Fruit fly (Drosophila melanogaster): ENCODE results near the gene CG43163.

Gene CG43163

dm6 chr3L:8452986-8453385 lies 54.0 kb downstream of the CG43163 start:
- TF ChIP-seq D1 (tag; optimal IDR thresholded peaks at IDR 0.05), result no peak
- no peak for TF ChIP-seq CG8159 (tag; optimal IDR thresholded peaks at IDR 0.05)
- no peak for TF ChIP-seq Ets98B (GFP tag; IDR thresholded peaks at IDR 0.05)
- TF ChIP-seq gl (tag; optimal IDR thresholded peaks at IDR 0.05), result no peak
- TF ChIP-seq CG15710 (tag; optimal IDR thresholded peaks at IDR 0.05), result no peak
- no peak for TF ChIP-seq CG9948 (tag; optimal IDR thresholded peaks at IDR 0.05)
- TF ChIP-seq EcR (GFP tag; optimal IDR thresholded peaks at IDR 0.05), result no peak
- TF ChIP-seq Snoo (tag; optimal IDR thresholded peaks at IDR 0.05), result no peak
- TF ChIP-seq CG34367 (tag; optimal IDR thresholded peaks at IDR 0.05), result no peak
- no peak for TF ChIP-seq CG8301 (tag; optimal IDR thresholded peaks at IDR 0.05)
- no peak for TF ChIP-seq Pif1A (GFP tag; optimal IDR thresholded peaks at IDR 0.05)
- TF ChIP-seq rn (GFP tag; IDR thresholded peaks at IDR 0.05), result no peak
- no peak for TF ChIP-seq CG4496 (GFP tag; IDR thresholded peaks at IDR 0.05)
- no peak for TF ChIP-seq Pif1B (GFP tag; optimal IDR thresholded peaks at IDR 0.05)
- TF ChIP-seq CG12605 (GFP tag; IDR thresholded peaks at IDR 0.05), result no peak
- no peak for TF ChIP-seq CG13204 (GFP tag; optimal IDR thresholded peaks at IDR 0.05)
- TF ChIP-seq fd96Ca (GFP tag; IDR thresholded peaks at IDR 0.05), result no peak
- TF ChIP-seq CG14655 (GFP tag; optimal IDR thresholded peaks at IDR 0.05), result no peak
- TF ChIP-seq CG10348 (GFP tag; IDR thresholded peaks at IDR 0.05), result no peak
- TF ChIP-seq CG17806 (tag; optimal IDR thresholded peaks at IDR 0.05), result no peak

dm6 chr3L:8451966-8452620 lies 54.9 kb downstream of the CG43163 start:
- no peak for TF ChIP-seq D1 (tag; optimal IDR thresholded peaks at IDR 0.05)
- no peak for TF ChIP-seq CG14655 (GFP tag; optimal IDR thresholded peaks at IDR 0.05)
- TF ChIP-seq CG4496 (GFP tag; IDR thresholded peaks at IDR 0.05), result no peak
- no peak for TF ChIP-seq CG12605 (GFP tag; IDR thresholded peaks at IDR 0.05)
- no peak for TF ChIP-seq Ets98B (GFP tag; IDR thresholded peaks at IDR 0.05)
- no peak for TF ChIP-seq CG8159 (tag; optimal IDR thresholded peaks at IDR 0.05)
- no peak for TF ChIP-seq CG9948 (tag; optimal IDR thresholded peaks at IDR 0.05)
- TF ChIP-seq Snoo (tag; optimal IDR thresholded peaks at IDR 0.05), result no peak
- no peak for TF ChIP-seq fd96Ca (GFP tag; IDR thresholded peaks at IDR 0.05)
- TF ChIP-seq Pif1A (GFP tag; optimal IDR thresholded peaks at IDR 0.05), result no peak
- no peak for TF ChIP-seq gl (tag; optimal IDR thresholded peaks at IDR 0.05)
- no peak for TF ChIP-seq rn (GFP tag; IDR thresholded peaks at IDR 0.05)

- no peak for TF ChIP-seq CG8301 (tag; optimal IDR thresholded peaks at IDR 0.05)
- peak; percentile 79 for TF ChIP-seq CG13204 (GFP tag; optimal IDR thresholded peaks at IDR 0.05)
- TF ChIP-seq CG12605 (GFP tag; IDR thresholded peaks at IDR 0.05), result no peak
- 0 out of 3 replicates have a peak, but pooled peaks have one; percentile 23 for TF ChIP-seq CG4496 (GFP tag; IDR thresholded peaks at IDR 0.05)
These were observed 56.2 kb downstream of the CG43163 start for dm6 chr3L:8450747-8451146.

dm6 chr3L:8449800-8450690 lies 56.9 kb downstream of the CG43163 start, which contains the start of gene Gug:
TSS of gene Gug (plus strand) at chr3L:8449922.
- peak; percentile 97 for TF ChIP-seq fd96Ca (GFP tag; IDR thresholded peaks at IDR 0.05)
- peak; percentile 47; the same call in 1 of the 2 replicates for TF ChIP-seq CG10348 (GFP tag; IDR thresholded peaks at IDR 0.05)
- peak; percentile 99 for TF ChIP-seq CG13204 (GFP tag; optimal IDR thresholded peaks at IDR 0.05)
- peak; percentile 87 for TF ChIP-seq Snoo (tag; optimal IDR thresholded peaks at IDR 0.05)
- peak; percentile 58 for TF ChIP-seq EcR (GFP tag; optimal IDR thresholded peaks at IDR 0.05)
- TF ChIP-seq gl (tag; optimal IDR thresholded peaks at IDR 0.05), result peak; percentile 99
- TF ChIP-seq CG34367 (tag; optimal IDR thresholded peaks at IDR 0.05), result peak; percentile 99
- TF ChIP-seq rn (GFP tag; IDR thresholded peaks at IDR 0.05), result peak; percentile 91
- TF ChIP-seq CG8159 (tag; optimal IDR thresholded peaks at IDR 0.05), result peak; percentile 93
- peak; percentile 99 for TF ChIP-seq CG12605 (GFP tag; IDR thresholded peaks at IDR 0.05)
- peak; percentile 98 for TF ChIP-seq CG4496 (GFP tag; IDR thresholded peaks at IDR 0.05)
- TF ChIP-seq Ets98B (GFP tag; IDR thresholded peaks at IDR 0.05), result peak; percentile 97
- peak; percentile 95 for TF ChIP-seq Pif1B (GFP tag; optimal IDR thresholded peaks at IDR 0.05)
- peak; percentile 97 for TF ChIP-seq CG32121 (GFP tag; IDR thresholded peaks at IDR 0.05)
- peak; percentile 95 for TF ChIP-seq CG8301 (tag; optimal IDR thresholded peaks at IDR 0.05)
- peak; percentile 89 for TF ChIP-seq CG9948 (tag; optimal IDR thresholded peaks at IDR 0.05)
- TF ChIP-seq CG17806 (tag; optimal IDR thresholded peaks at IDR 0.05), result peak; percentile 94
- peak; percentile 95 for TF ChIP-seq CG15710 (tag; optimal IDR thresholded peaks at IDR 0.05)
- TF ChIP-seq CG14655 (GFP tag; optimal IDR thresholded peaks at IDR 0.05), result peak; percentile 97
- TF ChIP-seq D1 (tag; optimal IDR thresholded peaks at IDR 0.05), result peak; percentile 72
- TF ChIP-seq Pif1A (GFP tag; optimal IDR thresholded peaks at IDR 0.05), result peak; percentile 97

dm6 chr3L:8449202-8449799 lies 57.6 kb downstream of the CG43163 start, which contains the start of gene CG6983:
TSS of gene CG6983 (minus strand) at chr3L:8449377.
- peak; percentile 26; the same call in 1 of the 3 replicates for TF ChIP-seq CG4496 (GFP tag; IDR thresholded peaks at IDR 0.05)
- TF ChIP-seq CG12605 (GFP tag; IDR thresholded peaks at IDR 0.05), result peak; percentile 19; the same call in 1 of the 2 replicates
- TF ChIP-seq CG8159 (tag; optimal IDR thresholded peaks at IDR 0.05), result no peak
- TF ChIP-seq CG34367 (tag; optimal IDR thresholded peaks at IDR 0.05), result no peak
- no peak for TF ChIP-seq Snoo (tag; optimal IDR thresholded peaks at IDR 0.05)
- peak; percentile 15; the same call in 1 of the 2 replicates for TF ChIP-seq Ets98B (GFP tag; IDR thresholded peaks at IDR 0.05)
- TF ChIP-seq CG13204 (GFP tag; optimal IDR thresholded peaks at IDR 0.05), result no peak
- no peak for TF ChIP-seq CG17806 (tag; optimal IDR thresholded peaks at IDR 0.05)
- no peak for TF ChIP-seq CG10348 (GFP tag; IDR thresholded peaks at IDR 0.05)
- no peak for TF ChIP-seq CG9948 (tag; optimal IDR thresholded peaks at IDR 0.05)

All from whole organism, pupa.